Worm (Caenorhabditis elegans) whole organism, L2 larva: ENCODE measurements around the gene cat-4.
A peak's percentile ranks its signal among the peaks of the same experiment; 100 is the strongest.

Experiments
- C34F6.9 ChIP-seq: fragments of 150-350 bp; optimal IDR thresholded peaks from 2 replicates; lab custom pipeline; 2014; ENCODE audit warnings: missing biosample characterization, missing genetic modification characterization
- F13H6.1 ChIP-seq: sonication (generic microtip); optimal IDR thresholded peaks from 2 replicates; lab custom pipeline; 2016; ENCODE audit warnings: missing genetic modification characterization, missing compliant biosample characterization
- R02D3.7 ChIP-seq: fragments of 150-350 bp; optimal IDR thresholded peaks from 2 replicates; lab custom pipeline; 2014; ENCODE audit warnings: missing biosample characterization, missing genetic modification characterization
- Y55F3AM.14 ChIP-seq: fragments of 200-800 bp; sonication (Bioruptor generic); optimal IDR thresholded peaks from 2 replicates; lab custom pipeline; 2018; ENCODE audit warnings: mild to moderate bottlenecking, missing genetic modification characterization, missing compliant biosample characterization
- alr-1 ChIP-seq: fragments of 150-350 bp; optimal IDR thresholded peaks from 2 replicates; lab custom pipeline; 2014; ENCODE audit warnings: missing biosample characterization, missing genetic modification characterization
- ama-1 ChIP-seq: fragments of 150-350 bp; optimal IDR thresholded peaks from 2 replicates; lab custom pipeline; 2018; ENCODE audit warnings: inconsistent platforms
- blmp-1 ChIP-seq: sonication (generic microtip); optimal IDR thresholded peaks from 2 replicates; lab custom pipeline; 2017; ENCODE audit warnings: missing genetic modification characterization, mild to moderate bottlenecking, missing compliant biosample characterization, antibody characterized with exemption, moderate library complexity; ENCODE audit not compliant: insufficient read depth
- ceh-82 ChIP-seq: fragments of 150-350 bp; optimal IDR thresholded peaks from 2 replicates; lab custom pipeline; 2014; ENCODE audit warnings: missing biosample characterization, missing genetic modification characterization
- crh-2 ChIP-seq: sonication (generic microtip); optimal IDR thresholded peaks from 2 replicates; lab custom pipeline; 2017; ENCODE audit warnings: missing biosample characterization, missing genetic modification characterization
- dmd-4 ChIP-seq: sonication (generic microtip); optimal IDR thresholded peaks from 2 replicates; lab custom pipeline; 2017; ENCODE audit warnings: missing biosample characterization, missing genetic modification characterization
- elt-1 ChIP-seq: fragments of 150-350 bp; optimal IDR thresholded peaks from 2 replicates; lab custom pipeline; 2014; ENCODE audit warnings: missing biosample characterization, missing genetic modification characterization
- elt-3 ChIP-seq: sonication (generic microtip); optimal IDR thresholded peaks from 2 replicates; lab custom pipeline; 2017; ENCODE audit warnings: missing biosample characterization, missing genetic modification characterization
- fos-1 ChIP-seq: fragments of 150-350 bp; optimal IDR thresholded peaks from 2 replicates; lab custom pipeline; 2014; ENCODE audit warnings: missing biosample characterization, missing genetic modification characterization
- gmeb-1 ChIP-seq: fragments of 150-350 bp; optimal IDR thresholded peaks from 2 replicates; lab custom pipeline; 2014; ENCODE audit warnings: missing biosample characterization, missing genetic modification characterization
- lin-11 ChIP-seq: fragments of 150-350 bp; sonication (generic microtip); optimal IDR thresholded peaks from 2 replicates; lab custom pipeline; 2014; ENCODE audit warnings: missing biosample characterization, missing genetic modification characterization, inconsistent platforms, mixed read lengths
- lin-13 ChIP-seq: fragments of 150-350 bp; optimal IDR thresholded peaks from 2 replicates; lab custom pipeline; 2014; ENCODE audit warnings: missing biosample characterization, missing genetic modification reagents, missing genetic modification characterization
- lin-39 ChIP-seq: fragments of 150-350 bp; optimal IDR thresholded peaks from 2 replicates; lab custom pipeline; 2014; ENCODE audit warnings: missing biosample characterization, missing genetic modification reagents, missing genetic modification characterization
- lsy-2 ChIP-seq, 2 experiments: fragments of 150-350 bp in 1 of 2; sonication (generic microtip) in 1 of 2; optimal IDR thresholded peaks; 2 replicates each; lab custom pipeline; 2014 to 2017; ENCODE audit warnings: missing biosample characterization in 2 of 2, missing genetic modification characterization in 2 of 2
- mab-5 ChIP-seq: fragments of 150-350 bp; optimal IDR thresholded peaks from 2 replicates; lab custom pipeline; 2014; ENCODE audit warnings: missing biosample characterization, missing genetic modification characterization
- mdl-1 ChIP-seq, 2 experiments: fragments of 150-350 bp in 1 of 2; sonication (generic microtip) in 1 of 2; optimal IDR thresholded peaks; 2 replicates each; lab custom pipeline; 2017; ENCODE audit warnings: missing biosample characterization in 2 of 2, missing genetic modification characterization in 2 of 2
- nhr-10 ChIP-seq: sonication (generic microtip); optimal IDR thresholded peaks from 2 replicates; lab custom pipeline; 2017; ENCODE audit warnings: missing biosample characterization, missing genetic modification characterization
- nhr-11 ChIP-seq: fragments of 150-350 bp; optimal IDR thresholded peaks from 2 replicates; lab custom pipeline; 2014; ENCODE audit warnings: missing biosample characterization, missing genetic modification characterization
- nhr-12 ChIP-seq: fragments of 150-350 bp; optimal IDR thresholded peaks from 2 replicates; lab custom pipeline; 2014; ENCODE audit warnings: missing biosample characterization, missing genetic modification characterization
- nhr-129 ChIP-seq: fragments of 150-350 bp; optimal IDR thresholded peaks from 2 replicates; lab custom pipeline; 2014; ENCODE audit warnings: missing biosample characterization, missing genetic modification characterization
- nhr-21 ChIP-seq: fragments of 150-350 bp; optimal IDR thresholded peaks from 2 replicates; lab custom pipeline; 2014; ENCODE audit warnings: missing biosample characterization, missing genetic modification characterization
- nhr-23 ChIP-seq: fragments of 150-350 bp; optimal IDR thresholded peaks from 2 replicates; lab custom pipeline; 2014; ENCODE audit warnings: missing biosample characterization, missing genetic modification reagents, missing genetic modification characterization
- nhr-237 ChIP-seq: fragments of 150-350 bp; optimal IDR thresholded peaks from 2 replicates; lab custom pipeline; 2014; ENCODE audit warnings: missing biosample characterization, missing genetic modification characterization
- nhr-25 ChIP-seq: fragments of 150-350 bp; sonication (generic microtip); optimal IDR thresholded peaks from 3 replicates; lab custom pipeline; 2014; ENCODE audit warnings: missing biosample characterization, missing genetic modification characterization
- nhr-6 ChIP-seq: fragments of 150-350 bp; optimal IDR thresholded peaks from 2 replicates; lab custom pipeline; 2014; ENCODE audit warnings: missing biosample characterization, missing genetic modification characterization
- peb-1 ChIP-seq: fragments of 150-350 bp; optimal IDR thresholded peaks from 2 replicates; lab custom pipeline; 2014; ENCODE audit warnings: missing biosample characterization, missing genetic modification characterization
- sem-4 ChIP-seq: fragments of 150-350 bp; optimal IDR thresholded peaks from 2 replicates; lab custom pipeline; 2014; ENCODE audit warnings: missing biosample characterization, missing genetic modification reagents, missing genetic modification characterization
- skn-1 ChIP-seq: sonication (generic microtip); optimal IDR thresholded peaks from 2 replicates; lab custom pipeline; 2017; ENCODE audit warnings: missing biosample characterization, missing genetic modification characterization
- sma-3 ChIP-seq: sonication (generic microtip); optimal IDR thresholded peaks from 2 replicates; lab custom pipeline; 2016; ENCODE audit warnings: missing genetic modification reagents, missing genetic modification characterization, missing compliant biosample characterization
- sma-9 ChIP-seq, 2 experiments: fragments of 150-350 bp in 1 of 2; sonication (generic microtip) in 1 of 2; optimal IDR thresholded peaks; 2 replicates each; lab custom pipeline; 2014 to 2016; ENCODE audit warnings: missing genetic modification characterization in 2 of 2, mild to moderate bottlenecking in 1 of 2, missing biosample characterization in 1 of 2, missing compliant biosample characterization in 1 of 2, missing genetic modification reagents in 1 of 2, moderate library complexity in 1 of 2
- snpc-4 ChIP-seq: fragments of 150-350 bp; optimal IDR thresholded peaks from 2 replicates; lab custom pipeline; 2014; ENCODE audit warnings: missing biosample characterization, missing genetic modification characterization
- unc-55 ChIP-seq: fragments of 150-350 bp; sonication (generic microtip); optimal IDR thresholded peaks from 3 replicates; lab custom pipeline; 2014; ENCODE audit warnings: missing biosample characterization, missing genetic modification reagents, missing genetic modification characterization
- unc-62 ChIP-seq: fragments of 150-350 bp; optimal IDR thresholded peaks from 2 replicates; lab custom pipeline; 2014; ENCODE audit warnings: missing biosample characterization, missing genetic modification reagents, missing genetic modification characterization
- zag-1 ChIP-seq: fragments of 150-350 bp; optimal IDR thresholded peaks from 2 replicates; lab custom pipeline; 2014; ENCODE audit warnings: missing biosample characterization, missing genetic modification characterization
- ztf-1 ChIP-seq: fragments of 200-800 bp; sonication (Bioruptor generic); conservative IDR thresholded peaks from 2 replicates; pipeline ENCODE4 v1.3.6; 2022; ENCODE audit warnings: missing genetic modification characterization, missing compliant biosample characterization
- ztf-11 ChIP-seq: sonication (generic microtip); optimal IDR thresholded peaks from 2 replicates; lab custom pipeline; 2017; ENCODE audit warnings: missing biosample characterization, missing genetic modification characterization
- ztf-4 ChIP-seq: fragments of 150-350 bp; optimal IDR thresholded peaks from 2 replicates; lab custom pipeline; 2014; ENCODE audit warnings: missing biosample characterization, missing genetic modification characterization

Gene cat-4

ce11 chrV:10535325-10535724, 29.4 kb upstream of the cat-4 start:
- peak in 1 of 2 experiments; percentile 12 for TF ChIP-seq mdl-1 (tag; optimal IDR thresholded peaks at IDR 0.05; lab: Kevin White, UChicago)
- TF ChIP-seq ztf-4 = peak; percentile 30
- peak; percentile 27 for TF ChIP-seq skn-1
- peak; percentile 28 for TF ChIP-seq lin-13 (GFP tag; lab: Kevin White, UChicago)
- peak; percentile 53 for TF ChIP-seq fos-1 (tag; lab: Kevin White, UChicago)
- TF ChIP-seq nhr-23 (tag; lab: Kevin White, UChicago) = no peak
- no peak for TF ChIP-seq sma-9 (GFP tag; optimal IDR thresholded peaks at IDR 0.05; lab: Kevin White, UChicago)
- TF ChIP-seq sma-9 (tag; optimal IDR thresholded peaks at IDR 0.05; lab: Kevin White, UChicago) = no peak
- TF ChIP-seq unc-55 = peak; percentile 6
- no peak for TF ChIP-seq mab-5 (tag; lab: Kevin White, UChicago)
- TF ChIP-seq lsy-2 (tag; optimal IDR thresholded peaks at IDR 0.05; lab: Kevin White, UChicago) = peak in 1 of 2 experiments; percentile 10
- TF ChIP-seq crh-2 (tag; lab: Kevin White, UChicago) = peak; percentile 33
- TF ChIP-seq ama-1 (lab: Kevin White, UChicago) = peak; percentile 62
- peak; percentile 41 for TF ChIP-seq C34F6.9 (tag; lab: Kevin White, UChicago)
- TF ChIP-seq nhr-129 (tag; lab: Kevin White, UChicago) = peak; percentile 41
- TF ChIP-seq F13H6.1 (tag; lab: Kevin White, UChicago) = peak; percentile 28
- TF ChIP-seq nhr-6 (tag; lab: Kevin White, UChicago) = no peak
- TF ChIP-seq ztf-1 (GFP tag; lab: Robert Waterston, UW) = no peak
- TF ChIP-seq nhr-25 = peak; percentile 6

ce11 chrV:10536095-10536691, 28.5 kb upstream of the cat-4 start, which contains the start of gene ppm-1.A:
Gene ppm-1.A, minus strand, starts transcription at chrV:10536388.
- TF ChIP-seq crh-2 (tag; lab: Kevin White, UChicago) (peak; percentile 42), mdl-1 (tag; optimal IDR thresholded peaks at IDR 0.05; lab: Kevin White, UChicago) (no peak), unc-55 (no peak), unc-62 (GFP tag; lab: Kevin White, UChicago) (no peak), ama-1 (lab: Kevin White, UChicago) (peak; percentile 14), sem-4 (no peak), R02D3.7 (no peak), gmeb-1 (peak; percentile 52), ztf-1 (GFP tag; lab: Robert Waterston, UW) (no peak), nhr-10 (no peak), blmp-1 (tag; lab: Kevin White, UChicago) (peak; percentile 33), ceh-82 (tag; lab: Kevin White, UChicago) (no peak), lsy-2 (tag; optimal IDR thresholded peaks at IDR 0.05; lab: Kevin White, UChicago) (peak in 1 of 2 experiments; percentile 1), nhr-12 (tag; lab: Kevin White, UChicago) (no peak), Y55F3AM.14 (GFP tag; lab: Kevin White, UChicago) (no peak), nhr-11 (tag; lab: Kevin White, UChicago) (no peak), ztf-4 (no peak), dmd-4 (no peak), sma-9 (GFP tag; optimal IDR thresholded peaks at IDR 0.05; lab: Kevin White, UChicago) (peak; percentile 1), sma-9 (tag; optimal IDR thresholded peaks at IDR 0.05; lab: Kevin White, UChicago) (no peak), zag-1 (tag; lab: Kevin White, UChicago) (no peak), snpc-4 (tag; lab: Kevin White, UChicago) (no peak), elt-3 (tag; lab: Kevin White, UChicago) (no peak), C34F6.9 (tag; lab: Kevin White, UChicago) (no peak), nhr-21 (no peak), peb-1 (tag; lab: Kevin White, UChicago) (no peak), nhr-23 (tag; lab: Kevin White, UChicago) (no peak), F13H6.1 (tag; lab: Kevin White, UChicago) (no peak), sma-3 (GFP tag; lab: Kevin White, UChicago) (peak; percentile 1), nhr-237 (tag; lab: Kevin White, UChicago) (no peak), alr-1 (tag; lab: Kevin White, UChicago) (no peak), skn-1 (no peak), lin-39 (no peak), fos-1 (tag; lab: Kevin White, UChicago) (peak; percentile 0), lin-11 (tag; lab: Kevin White, UChicago) (peak; percentile 10), ztf-11 (tag; lab: Kevin White, UChicago) (no peak), elt-1 (tag; lab: Kevin White, UChicago) (no peak), nhr-129 (tag; lab: Kevin White, UChicago) (peak; percentile 46), mab-5 (tag; lab: Kevin White, UChicago) (no peak), nhr-25 (peak; percentile 39)
- TF ChIP-seq, all 48 proteins: peak for 11
